Worm (Caenorhabditis elegans): ENCODE results near the gene srg-10.

DNA sequence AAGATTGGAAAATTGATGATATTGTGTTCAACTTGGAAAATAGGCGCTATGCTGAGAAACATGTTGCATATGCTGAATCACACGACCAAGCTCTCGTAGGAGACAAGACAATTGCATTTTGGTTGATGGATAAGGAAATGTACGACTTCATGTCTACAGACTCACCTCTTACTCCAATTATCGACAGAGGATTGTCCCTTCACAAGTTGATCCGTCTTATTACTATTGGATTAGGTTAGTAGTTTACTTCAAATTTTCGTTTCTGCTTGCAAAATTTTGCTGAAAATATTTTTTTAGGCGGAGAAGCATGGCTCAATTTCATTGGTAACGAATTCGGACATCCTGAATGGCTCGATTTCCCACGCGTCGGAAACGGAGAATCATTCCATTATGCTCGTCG lies 19.3 kb downstream of the srg-10 start:
- TF ChIP-seq elt-3 (tag; optimal IDR thresholded peaks at IDR 0.05): no peak
- no peak for TF ChIP-seq ama-1 (optimal IDR thresholded peaks at IDR 0.05)
- TF ChIP-seq nhr-76 (tag; optimal IDR thresholded peaks at IDR 0.05): no peak
- TF ChIP-seq snu-23 (GFP tag; optimal IDR thresholded peaks at IDR 0.05): no peak
- TF ChIP-seq nhr-12 (tag; optimal IDR thresholded peaks at IDR 0.05): no peak
- no peak for TF ChIP-seq tbx-2 (tag; optimal IDR thresholded peaks at IDR 0.05)
- TF ChIP-seq unc-86 (tag; optimal IDR thresholded peaks at IDR 0.05): no peak
- no peak for TF ChIP-seq skn-1 (tag; optimal IDR thresholded peaks at IDR 0.05)
- TF ChIP-seq fkh-10 (GFP tag; optimal IDR thresholded peaks at IDR 0.05): no peak

All from whole organism, L1 larva.